Worm (Caenorhabditis elegans) whole organism, L4 larva: ENCODE data around the gene acl-9.
A peak's percentile ranks its signal among the peaks of the same experiment; 100 is the strongest.

Experiments used
- F37D6.2 ChIP-seq: sonication (generic microtip); optimal IDR thresholded peaks from 2 replicates; lab custom pipeline; 2016; ENCODE audit warnings: mild to moderate bottlenecking, missing genetic modification characterization, missing compliant biosample characterization
- T20F7.1 ChIP-seq: fragments of 200-800 bp; sonication (Bioruptor generic); optimal IDR thresholded peaks from 2 replicates; lab custom pipeline; 2018; ENCODE audit warnings: mild to moderate bottlenecking, missing genetic modification characterization, missing compliant biosample characterization
- T26A8.4 ChIP-seq: fragments of 200-800 bp; sonication (Bioruptor generic); IDR thresholded peaks from 2 replicates; pipeline ENCODE4 v1.3.6; 2022; ENCODE audit warnings: missing genetic modification characterization, missing compliant biosample characterization
- Y105C5A.15 ChIP-seq: fragments of 200-800 bp; sonication (Bioruptor generic); IDR thresholded peaks from 2 replicates; pipeline ENCODE4 v1.3.6; 2022; ENCODE audit warnings: missing genetic modification characterization, missing compliant biosample characterization
- Y48G9A.11 ChIP-seq: fragments of 200-800 bp; sonication (Bioruptor generic); IDR thresholded peaks from 2 replicates; pipeline ENCODE4 v1.3.6; 2022; ENCODE audit warnings: missing genetic modification reagents, missing genetic modification characterization, missing compliant biosample characterization
- Y5F2A.4 ChIP-seq: fragments of 200-800 bp; sonication (Bioruptor generic); optimal IDR thresholded peaks from 2 replicates; lab custom pipeline; 2018; ENCODE audit warnings: mild to moderate bottlenecking, missing genetic modification characterization, missing compliant biosample characterization
- Y75B8A.6 ChIP-seq: fragments of 200-800 bp; sonication (Bioruptor generic); IDR thresholded peaks from 2 replicates; pipeline ENCODE4 v1.3.6; 2022; ENCODE audit warnings: missing genetic modification reagents, missing genetic modification characterization, missing compliant biosample characterization
- ZK337.2 ChIP-seq: fragments of 200-800 bp; sonication (Bioruptor generic); IDR thresholded peaks from 2 replicates; pipeline ENCODE4 v1.3.6; 2022; ENCODE audit warnings: missing genetic modification reagents, missing genetic modification characterization, missing compliant biosample characterization
- aha-1 ChIP-seq: fragments of 150-350 bp; peaks from one replicate; lab custom pipeline; 2014; ENCODE audit warnings: missing biosample characterization, missing genetic modification characterization
- ama-1 ChIP-seq: fragments of 150-350 bp; optimal IDR thresholded peaks from 2 replicates; lab custom pipeline; 2014; ENCODE audit warnings: inconsistent platforms, mixed read lengths
- arid-1 ChIP-seq: fragments of 200-800 bp; sonication (Bioruptor generic); conservative IDR thresholded peaks from 2 replicates; pipeline ENCODE4 v1.3.6; 2022; ENCODE audit warnings: missing genetic modification reagents, missing genetic modification characterization, missing compliant biosample characterization
- ceh-20 ChIP-seq: fragments of 200-800 bp; sonication (Bioruptor generic); IDR thresholded peaks from 2 replicates; pipeline ENCODE4 v1.3.6; 2022; ENCODE audit warnings: missing genetic modification reagents, missing genetic modification characterization, missing compliant biosample characterization
- ceh-32 ChIP-seq: sonication (generic microtip); optimal IDR thresholded peaks from 2 replicates; lab custom pipeline; 2016; ENCODE audit warnings: mild to moderate bottlenecking, missing genetic modification characterization, missing compliant biosample characterization; ENCODE audit not compliant: poor library complexity
- ceh-44 ChIP-seq: fragments of 200-800 bp; sonication (Bioruptor generic); IDR thresholded peaks from 2 replicates; pipeline ENCODE4 v1.3.6; 2022; ENCODE audit warnings: missing genetic modification reagents, missing genetic modification characterization, missing compliant biosample characterization
- cey-2 ChIP-seq: sonication (generic microtip); optimal IDR thresholded peaks from 3 replicates; lab custom pipeline; 2017; ENCODE audit warnings: missing genetic modification characterization, mild to moderate bottlenecking, missing compliant biosample characterization, antibody characterized with exemption, borderline replicate concordance; ENCODE audit not compliant: insufficient read depth
- ctbp-1 ChIP-seq: fragments of 200-800 bp; sonication (Bioruptor generic); IDR thresholded peaks from 2 replicates; pipeline ENCODE4 v1.3.6; 2022; ENCODE audit warnings: missing genetic modification reagents, missing genetic modification characterization, missing compliant biosample characterization
- daf-19 ChIP-seq: fragments of 200-800 bp; sonication (Bioruptor generic); conservative IDR thresholded peaks from 2 replicates; pipeline ENCODE4 v1.3.6; 2022; ENCODE audit warnings: missing genetic modification characterization, missing compliant biosample characterization
- daf-8 ChIP-seq: fragments of 200-800 bp; sonication (Bioruptor generic); IDR thresholded peaks from 2 replicates; pipeline ENCODE4 v1.3.6; 2022; ENCODE audit warnings: missing genetic modification characterization, missing compliant biosample characterization
- dmd-6 ChIP-seq: fragments of 200-800 bp; sonication (Bioruptor generic); IDR thresholded peaks from 2 replicates; pipeline ENCODE4 v1.3.6; 2022; ENCODE audit warnings: missing genetic modification reagents, missing genetic modification characterization, missing compliant biosample characterization
- dmd-8 ChIP-seq: fragments of 200-800 bp; sonication (Bioruptor generic); IDR thresholded peaks from 2 replicates; pipeline ENCODE4 v1.3.6; 2022; ENCODE audit warnings: missing genetic modification characterization, missing compliant biosample characterization
- dpl-1 ChIP-seq: fragments of 150-350 bp; optimal IDR thresholded peaks from 2 replicates; lab custom pipeline; 2014; ENCODE audit warnings: missing biosample characterization, missing genetic modification reagents, missing genetic modification characterization
- dve-1 ChIP-seq: sonication (generic microtip); optimal IDR thresholded peaks from 2 replicates; lab custom pipeline; 2017; ENCODE audit warnings: antibody characterized with exemption, mild to moderate bottlenecking, missing genetic modification characterization, missing compliant biosample characterization; ENCODE audit not compliant: insufficient read depth
- egl-27 ChIP-seq: sonication (generic microtip); optimal IDR thresholded peaks from 3 replicates; lab custom pipeline; 2017; ENCODE audit warnings: missing biosample characterization, missing genetic modification reagents, missing genetic modification characterization
- hlh-11 ChIP-seq: fragments of 200-800 bp; sonication (Bioruptor generic); optimal IDR thresholded peaks from 2 replicates; lab custom pipeline; 2018; ENCODE audit warnings: mild to moderate bottlenecking, missing genetic modification characterization, missing compliant biosample characterization
- hlh-30 ChIP-seq: sonication (generic microtip); optimal IDR thresholded peaks from 2 replicates; lab custom pipeline; 2017; ENCODE audit warnings: antibody characterized with exemption, mild to moderate bottlenecking, missing genetic modification characterization, missing compliant biosample characterization; ENCODE audit not compliant: insufficient read depth
- lin-1 ChIP-seq: fragments of 200-800 bp; sonication (Bioruptor generic); IDR thresholded peaks from 2 replicates; pipeline ENCODE4 v1.3.6; 2022; ENCODE audit warnings: missing genetic modification reagents, missing genetic modification characterization, missing compliant biosample characterization
- lin-13 ChIP-seq: fragments of 150-350 bp; optimal IDR thresholded peaks from 2 replicates; lab custom pipeline; 2014; ENCODE audit warnings: missing biosample characterization, missing genetic modification reagents, missing genetic modification characterization
- lin-29 ChIP-seq: fragments of 200-800 bp; sonication (Bioruptor generic); IDR thresholded peaks from 2 replicates; pipeline ENCODE4 v1.3.6; 2022; ENCODE audit warnings: missing genetic modification reagents, missing genetic modification characterization, missing compliant biosample characterization
- lsy-2 ChIP-seq, 2 experiments: fragments of 150-350 bp in 1 of 2; sonication (generic microtip) in 1 of 2; optimal IDR thresholded peaks; 2 replicates each; lab custom pipeline; 2014 to 2017; ENCODE audit warnings: missing biosample characterization in 2 of 2, missing genetic modification characterization in 2 of 2
- madf-5 ChIP-seq, 2 experiments: fragments of 200-800 bp; sonication (Bioruptor generic); IDR thresholded peaks; 2 replicates each; pipeline ENCODE4 v1.3.6; 2022; ENCODE audit warnings: missing compliant biosample characterization in 2 of 2, missing genetic modification characterization in 2 of 2
- mdt-29 ChIP-seq: fragments of 200-800 bp; sonication (Bioruptor generic); IDR thresholded peaks from 2 replicates; pipeline ENCODE4 v1.3.6; 2022; ENCODE audit warnings: missing genetic modification reagents, missing genetic modification characterization, missing compliant biosample characterization
- mes-2 ChIP-seq: sonication (generic microtip); optimal IDR thresholded peaks from 2 replicates; lab custom pipeline; 2016; ENCODE audit warnings: missing genotype, mild to moderate bottlenecking, missing genetic modification characterization, missing compliant biosample characterization; ENCODE audit not compliant: poor library complexity, severe bottlenecking
- mxl-2 ChIP-seq: fragments of 200-800 bp; sonication (Bioruptor generic); conservative IDR thresholded peaks from 2 replicates; pipeline ENCODE4 v1.3.6; 2022; ENCODE audit warnings: missing genetic modification reagents, missing genetic modification characterization, missing compliant biosample characterization
- nhr-237 ChIP-seq: sonication (generic microtip); optimal IDR thresholded peaks from 2 replicates; lab custom pipeline; 2017; ENCODE audit warnings: missing biosample characterization, missing genetic modification characterization
- nhr-28 ChIP-seq: fragments of 150-350 bp; optimal IDR thresholded peaks from 2 replicates; lab custom pipeline; 2014; ENCODE audit warnings: missing biosample characterization, missing genetic modification characterization
- nhr-41 ChIP-seq: fragments of 200-800 bp; sonication (Bioruptor generic); IDR thresholded peaks from 2 replicates; pipeline ENCODE4 v1.3.6; 2022; ENCODE audit warnings: missing genetic modification reagents, missing genetic modification characterization, missing compliant biosample characterization
- nhr-42 ChIP-seq: fragments of 200-800 bp; sonication (Bioruptor generic); IDR thresholded peaks from 2 replicates; pipeline ENCODE4 v1.3.6; 2022; ENCODE audit warnings: missing genetic modification characterization, missing compliant biosample characterization
- nhr-6 ChIP-seq: fragments of 150-350 bp; optimal IDR thresholded peaks from 2 replicates; lab custom pipeline; 2014; ENCODE audit warnings: missing biosample characterization, missing genetic modification characterization
- nhr-76 ChIP-seq: fragments of 150-350 bp; optimal IDR thresholded peaks from 2 replicates; lab custom pipeline; 2014; ENCODE audit warnings: missing biosample characterization, missing genetic modification characterization
- nhr-77 ChIP-seq: fragments of 150-350 bp; optimal IDR thresholded peaks from 2 replicates; lab custom pipeline; 2014; ENCODE audit warnings: missing biosample characterization, missing genetic modification characterization
- pha-4 ChIP-seq, 2 experiments: fragments of 150-350 bp in 1 of 2; fragments of 200-800 bp in 1 of 2; sonication (Bioruptor generic) in 1 of 2; IDR thresholded peaks in 1 of 2; optimal IDR thresholded peaks in 1 of 2; 2 replicates each; pipeline versions ENCODE4 v1.3.6 to Lab custom; 2014 to 2022; ENCODE audit warnings: missing genetic modification characterization in 2 of 2, missing genetic modification reagents in 2 of 2, missing biosample characterization in 1 of 2, missing compliant biosample characterization in 1 of 2
- php-3 ChIP-seq: fragments of 200-800 bp; sonication (Bioruptor generic); IDR thresholded peaks from 2 replicates; pipeline ENCODE4 v1.3.6; 2022; ENCODE audit warnings: missing genetic modification reagents, missing genetic modification characterization, missing compliant biosample characterization
- pqm-1 ChIP-seq: sonication (generic microtip); optimal IDR thresholded peaks from 2 replicates; lab custom pipeline; 2017; ENCODE audit warnings: missing biosample characterization, missing genetic modification characterization
- rbr-2 ChIP-seq: sonication (generic microtip); optimal IDR thresholded peaks from 2 replicates; lab custom pipeline; 2016; ENCODE audit warnings: missing genotype, missing genetic modification characterization, missing compliant biosample characterization
- sdz-12 ChIP-seq: fragments of 200-800 bp; sonication (Bioruptor generic); optimal IDR thresholded peaks from 2 replicates; lab custom pipeline; 2018; ENCODE audit warnings: mild to moderate bottlenecking, missing genetic modification characterization, missing compliant biosample characterization
- skn-1 ChIP-seq: fragments of 150-350 bp; optimal IDR thresholded peaks from 2 replicates; lab custom pipeline; 2014; ENCODE audit warnings: missing biosample characterization, missing genetic modification characterization
- snpc-4 ChIP-seq: fragments of 150-350 bp; optimal IDR thresholded peaks from 2 replicates; lab custom pipeline; 2014; ENCODE audit warnings: missing biosample characterization, missing genetic modification characterization
- unc-39 ChIP-seq: sonication (generic microtip); optimal IDR thresholded peaks from 2 replicates; lab custom pipeline; 2017; ENCODE audit warnings: missing biosample characterization, missing genetic modification characterization
- zfp-2 ChIP-seq: sonication (generic microtip); optimal IDR thresholded peaks from 2 replicates; lab custom pipeline; 2016; ENCODE audit warnings: mild to moderate bottlenecking, missing genetic modification characterization, missing compliant biosample characterization
- ztf-11 ChIP-seq: fragments of 150-350 bp; optimal IDR thresholded peaks from 2 replicates; lab custom pipeline; 2014; ENCODE audit warnings: missing biosample characterization, missing genetic modification characterization

The acl-9 gene

DNA sequence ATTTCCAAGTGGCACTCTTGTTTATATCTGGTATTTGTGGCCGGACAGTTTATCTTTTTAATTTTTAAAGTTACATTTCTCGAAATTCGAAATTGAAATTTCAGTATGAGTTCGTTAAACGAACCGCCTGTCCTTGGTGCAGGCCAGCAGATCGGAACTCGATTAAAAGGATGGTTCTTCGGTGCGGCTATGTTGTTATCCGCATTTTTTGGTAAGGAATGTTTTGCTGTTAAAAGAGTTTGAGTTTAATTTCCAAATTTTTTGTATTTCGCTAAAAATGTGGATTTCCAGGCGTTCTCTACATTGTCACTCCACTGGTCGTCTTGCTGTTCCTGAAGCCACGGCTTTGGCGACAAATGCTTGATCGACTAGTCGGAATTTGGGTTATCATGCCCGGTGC, at the start of gene acl-9:
Gene acl-9, plus strand, starts transcription at position 105 of the 400 bp plus-strand sequence.
- TF ChIP-seq ama-1 (lab: Kevin White, UChicago) (peak; percentile 3), aha-1 (tag; lab: Kevin White, UChicago) (no peak), Y48G9A.11 (GFP tag; lab: Robert Waterston, UW) (peak; percentile 57)

DNA sequence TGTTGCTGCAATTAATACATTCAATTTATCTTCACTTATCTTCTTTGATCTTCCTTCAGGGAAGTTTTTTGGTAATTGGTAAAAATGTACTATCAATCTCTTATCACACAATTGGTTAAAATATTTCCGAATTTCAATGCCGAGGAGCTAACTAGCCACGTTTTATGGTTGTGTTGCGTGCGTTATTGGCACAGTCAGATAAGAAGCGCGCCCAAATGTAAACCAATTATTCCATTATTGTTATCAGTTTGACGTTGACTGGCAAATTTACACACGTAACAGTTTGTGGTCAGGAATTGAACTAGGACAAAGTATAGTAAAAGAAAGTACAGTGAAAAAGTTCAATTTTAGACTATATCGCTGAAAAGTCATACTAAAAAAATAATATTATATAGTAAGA, 45.4 kb upstream of the acl-9 start:
- TF ChIP-seq rbr-2 (tag; lab: Kevin White, UChicago) (no peak), nhr-6 (no peak), dve-1 (tag; lab: Kevin White, UChicago) (peak; percentile 73), arid-1 (GFP tag; lab: Robert Waterston, UW) (no peak), daf-8 (no peak), nhr-237 (tag; lab: Kevin White, UChicago) (no peak), lin-29 (GFP tag; lab: Robert Waterston, UW) (no peak), zfp-2 (tag; lab: Kevin White, UChicago) (no peak), pqm-1 (tag; lab: Kevin White, UChicago) (peak; percentile 34), dpl-1 (GFP tag; lab: Kevin White, UChicago) (no peak), ZK337.2 (GFP tag; lab: Robert Waterston, UW) (no peak), daf-19 (no peak), snpc-4 (tag; lab: Kevin White, UChicago) (no peak), ceh-44 (GFP tag; lab: Robert Waterston, UW) (no peak), T20F7.1 (GFP tag; lab: Kevin White, UChicago) (no peak), lsy-2 (tag; optimal IDR thresholded peaks at IDR 0.05; lab: Kevin White, UChicago) (no peak), T26A8.4 (no peak), nhr-42 (GFP tag; lab: Robert Waterston, UW) (no peak), ctbp-1 (GFP tag; lab: Robert Waterston, UW) (no peak), dmd-8 (GFP tag; lab: Robert Waterston, UW) (no peak), cey-2 (tag; lab: Kevin White, UChicago) (no peak), nhr-28 (tag; lab: Kevin White, UChicago) (peak; percentile 84), egl-27 (tag; lab: Kevin White, UChicago) (no peak), hlh-11 (peak; percentile 63), Y48G9A.11 (GFP tag; lab: Robert Waterston, UW) (no peak), skn-1 (tag; lab: Kevin White, UChicago) (no peak), hlh-30 (tag; lab: Kevin White, UChicago) (no peak), unc-39 (tag; lab: Kevin White, UChicago) (no peak), lin-13 (no peak), Y75B8A.6 (GFP tag; lab: Robert Waterston, UW) (no peak), nhr-41 (GFP tag; lab: Robert Waterston, UW) (no peak), mdt-29 (GFP tag; lab: Robert Waterston, UW) (no peak), ceh-32 (no peak), mes-2 (tag; lab: Kevin White, UChicago) (peak; percentile 43), nhr-77 (tag; lab: Kevin White, UChicago) (no peak), nhr-76 (tag; lab: Kevin White, UChicago) (no peak), sdz-12 (no peak), dmd-6 (GFP tag; lab: Robert Waterston, UW) (peak; percentile 34), Y5F2A.4 (GFP tag; lab: Kevin White, UChicago) (no peak), php-3 (GFP tag; lab: Robert Waterston, UW) (peak; percentile 93), ceh-20 (GFP tag; lab: Robert Waterston, UW) (no peak), Y105C5A.15 (GFP tag; lab: Robert Waterston, UW) (no peak), ztf-11 (tag; lab: Kevin White, UChicago) (no peak), madf-5 (GFP tag; IDR thresholded peaks at IDR 0.05; lab: Robert Waterston, UW) (no peak), pha-4 (GFP tag; IDR thresholded peaks at IDR 0.05; lab: Robert Waterston, UW) (no peak), pha-4 (tag; optimal IDR thresholded peaks at IDR 0.05; lab: Kevin White, UChicago) (no peak), mxl-2 (GFP tag; lab: Robert Waterston, UW) (no peak), F37D6.2 (tag; lab: Kevin White, UChicago) (no peak), lin-1 (GFP tag; lab: Robert Waterston, UW) (no peak)
